Worm (Caenorhabditis elegans) whole organism, L1 larva: ENCODE measurements around the gene fib-1.

ENCODE experiments used
- C04F5.9 ChIP-seq: sonication (generic microtip); optimal IDR thresholded peaks from 2 replicates; lab custom pipeline; 2016; ENCODE audit warnings: missing genetic modification characterization, missing compliant biosample characterization
- C16A3.4 ChIP-seq: fragments of 150-350 bp; optimal IDR thresholded peaks from 2 replicates; lab custom pipeline; 2014; ENCODE audit warnings: missing biosample characterization, missing genetic modification characterization
- C34B4.2 ChIP-seq: sonication (generic microtip); optimal IDR thresholded peaks from 2 replicates; lab custom pipeline; 2017; ENCODE audit warnings: mild to moderate bottlenecking, missing genetic modification characterization, missing compliant biosample characterization
- F16B12.6 ChIP-seq: fragments of 150-350 bp; optimal IDR thresholded peaks from 2 replicates; lab custom pipeline; 2014; ENCODE audit warnings: missing biosample characterization, missing genetic modification characterization
- Y116A8C.19 ChIP-seq: sonication (generic microtip); optimal IDR thresholded peaks from 2 replicates; lab custom pipeline; 2016; ENCODE audit warnings: missing compliant biosample characterization, missing genetic modification characterization, borderline replicate concordance
- alr-1 ChIP-seq: fragments of 200-800 bp; sonication (Bioruptor generic); optimal IDR thresholded peaks from 2 replicates; lab custom pipeline; 2018; ENCODE audit warnings: borderline replicate concordance, mild to moderate bottlenecking, missing genetic modification characterization, missing compliant biosample characterization
- aly-2 ChIP-seq: fragments of 150-350 bp; optimal IDR thresholded peaks from 2 replicates; lab custom pipeline; 2014; ENCODE audit warnings: missing biosample characterization, missing genetic modification characterization
- ceh-88 ChIP-seq: fragments of 200-800 bp; sonication (Bioruptor generic); IDR thresholded peaks from 2 replicates; pipeline ENCODE4 v1.3.6; 2022; ENCODE audit warnings: missing genetic modification characterization, missing compliant biosample characterization
- efl-1 ChIP-seq, 4 experiments: fragments of 150-350 bp; optimal IDR thresholded peaks in 3 of 4; peaks in 1 of 4; 1 replicate in 1 of 4; 2 replicates in 3 of 4; lab custom pipeline; 2014; ENCODE audit warnings: missing biosample characterization in 2 of 4, missing genetic modification characterization in 2 of 4, missing genetic modification reagents in 2 of 4
- efl-3 ChIP-seq: fragments of 200-800 bp; sonication (Bioruptor generic); optimal IDR thresholded peaks from 2 replicates; lab custom pipeline; 2018; ENCODE audit warnings: mild to moderate bottlenecking, missing genetic modification characterization, missing compliant biosample characterization
- elt-2 ChIP-seq: sonication (generic microtip); optimal IDR thresholded peaks from 2 replicates; lab custom pipeline; 2016; ENCODE audit warnings: missing genetic modification characterization, mild to moderate bottlenecking, inconsistent platforms, missing compliant biosample characterization, missing genetic modification reagents
- elt-3 ChIP-seq, 6 experiments: fragments of 150-350 bp in 1 of 6; sonication (generic microtip); optimal IDR thresholded peaks; 2 replicates each; lab custom pipeline; 2017 to 2018; ENCODE audit warnings: missing biosample characterization in 6 of 6, missing genetic modification characterization in 6 of 6, inconsistent platforms in 1 of 6
- fkh-10 ChIP-seq: sonication (generic microtip); optimal IDR thresholded peaks from 2 replicates; lab custom pipeline; 2017; ENCODE audit warnings: missing biosample characterization, missing genetic modification reagents, missing genetic modification characterization
- fkh-4 ChIP-seq: sonication (generic microtip); optimal IDR thresholded peaks from 2 replicates; lab custom pipeline; 2016; ENCODE audit warnings: missing compliant biosample characterization, missing genetic modification characterization, borderline replicate concordance
- grh-1 ChIP-seq: fragments of 200-800 bp; sonication (Bioruptor generic); IDR thresholded peaks from 2 replicates; pipeline ENCODE4 v1.3.6; 2022; ENCODE audit warnings: missing genetic modification reagents, missing genetic modification characterization, missing compliant biosample characterization
- hlh-17 ChIP-seq: fragments of 200-800 bp; sonication (Bioruptor generic); optimal IDR thresholded peaks from 2 replicates; lab custom pipeline; 2018; ENCODE audit warnings: missing genetic modification characterization, mild to moderate bottlenecking, missing compliant biosample characterization, moderate library complexity, borderline replicate concordance
- hlh-4 ChIP-seq: sonication (generic microtip); optimal IDR thresholded peaks from 2 replicates; lab custom pipeline; 2016; ENCODE audit warnings: mild to moderate bottlenecking, missing genetic modification characterization, missing compliant biosample characterization
- hpl-2 ChIP-seq: fragments of 150-350 bp; optimal IDR thresholded peaks from 2 replicates; lab custom pipeline; 2014; ENCODE audit warnings: missing biosample characterization, missing genetic modification reagents, missing genetic modification characterization
- isw-1 ChIP-seq: fragments of 200-800 bp; sonication (Bioruptor generic); IDR thresholded peaks from 2 replicates; pipeline ENCODE4 v1.3.6; 2022; ENCODE audit warnings: missing genetic modification characterization, missing compliant biosample characterization
- jun-1 ChIP-seq: fragments of 150-350 bp; optimal IDR thresholded peaks from 2 replicates; lab custom pipeline; 2014; ENCODE audit warnings: missing biosample characterization, missing genetic modification reagents, missing genetic modification characterization
- lin-13 ChIP-seq: fragments of 150-350 bp; optimal IDR thresholded peaks from 2 replicates; lab custom pipeline; 2014; ENCODE audit warnings: missing biosample characterization, missing genetic modification reagents, missing genetic modification characterization
- lin-14 ChIP-seq: fragments of 200-800 bp; sonication (Bioruptor generic); optimal IDR thresholded peaks from 2 replicates; lab custom pipeline; 2018; ENCODE audit warnings: mild to moderate bottlenecking, missing genetic modification characterization, moderate library complexity, missing compliant biosample characterization
- lin-35 ChIP-seq, 2 experiments: fragments of 150-350 bp; optimal IDR thresholded peaks; 2 replicates each; lab custom pipeline; 2014; ENCODE audit warnings: missing biosample characterization in 2 of 2, missing genetic modification characterization in 2 of 2, missing genetic modification reagents in 2 of 2
- lsy-2 ChIP-seq, 2 experiments: fragments of 150-350 bp; optimal IDR thresholded peaks; 2 replicates each; lab custom pipeline; 2014; ENCODE audit warnings: missing biosample characterization in 2 of 2, missing genetic modification characterization in 2 of 2
- mdl-1 ChIP-seq, 2 experiments: fragments of 150-350 bp; optimal IDR thresholded peaks; 2 replicates each; lab custom pipeline; 2014 to 2017; ENCODE audit warnings: missing biosample characterization in 2 of 2, missing genetic modification characterization in 2 of 2, inconsistent platforms in 1 of 2
- mef-2 ChIP-seq: fragments of 150-350 bp; optimal IDR thresholded peaks from 2 replicates; lab custom pipeline; 2014; ENCODE audit warnings: missing biosample characterization, missing genetic modification characterization
- mep-1 ChIP-seq: fragments of 150-350 bp; optimal IDR thresholded peaks from 2 replicates; lab custom pipeline; 2014; ENCODE audit warnings: missing biosample characterization, missing genetic modification characterization
- nhr-12 ChIP-seq: sonication (generic microtip); optimal IDR thresholded peaks from 2 replicates; lab custom pipeline; 2017; ENCODE audit warnings: missing biosample characterization, missing genetic modification characterization
- nhr-19 ChIP-seq: fragments of 200-800 bp; sonication (Bioruptor generic); conservative IDR thresholded peaks from 2 replicates; pipeline ENCODE4 v1.3.6; 2022; ENCODE audit warnings: missing genetic modification characterization, missing compliant biosample characterization
- nhr-237 ChIP-seq: fragments of 150-350 bp; optimal IDR thresholded peaks from 2 replicates; lab custom pipeline; 2014; ENCODE audit warnings: missing biosample characterization, missing genetic modification characterization
- nhr-28 ChIP-seq: fragments of 150-350 bp; optimal IDR thresholded peaks from 2 replicates; lab custom pipeline; 2014; ENCODE audit warnings: missing biosample characterization, missing genetic modification characterization
- nhr-71 ChIP-seq: sonication (generic microtip); optimal IDR thresholded peaks from 2 replicates; lab custom pipeline; 2016; ENCODE audit warnings: mild to moderate bottlenecking, missing genetic modification characterization, moderate library complexity, missing compliant biosample characterization
- nhr-76 ChIP-seq: sonication (generic microtip); optimal IDR thresholded peaks from 2 replicates; lab custom pipeline; 2017; ENCODE audit warnings: missing biosample characterization, missing genetic modification characterization
- nhr-85 ChIP-seq: sonication (generic microtip); peaks from one replicate; lab custom pipeline; 2016; ENCODE audit warnings: missing genetic modification characterization, inconsistent platforms, missing compliant biosample characterization
- nhr-90 ChIP-seq: sonication (generic microtip); optimal IDR thresholded peaks from 2 replicates; lab custom pipeline; 2016; ENCODE audit warnings: mild to moderate bottlenecking, missing genetic modification characterization, missing compliant biosample characterization; ENCODE audit not compliant: poor library complexity
- pag-3 ChIP-seq: sonication (generic microtip); optimal IDR thresholded peaks from 2 replicates; lab custom pipeline; 2017; ENCODE audit warnings: missing genetic modification characterization, mild to moderate bottlenecking, missing compliant biosample characterization, antibody characterized with exemption, borderline replicate concordance; ENCODE audit not compliant: insufficient read depth
- pax-3 ChIP-seq: fragments of 200-800 bp; sonication (Bioruptor generic); optimal IDR thresholded peaks from 2 replicates; lab custom pipeline; 2018; ENCODE audit warnings: mild to moderate bottlenecking, missing genetic modification characterization, moderate library complexity, missing compliant biosample characterization
- rnt-1 ChIP-seq: sonication (generic microtip); optimal IDR thresholded peaks from 2 replicates; lab custom pipeline; 2016; ENCODE audit warnings: mild to moderate bottlenecking, missing genetic modification characterization, moderate library complexity, missing compliant biosample characterization
- skn-1 ChIP-seq: fragments of 150-350 bp; optimal IDR thresholded peaks from 2 replicates; lab custom pipeline; 2014; ENCODE audit warnings: missing biosample characterization, missing genetic modification characterization
- snpc-4 ChIP-seq: fragments of 150-350 bp; optimal IDR thresholded peaks from 2 replicates; lab custom pipeline; 2014; ENCODE audit warnings: missing biosample characterization, missing genetic modification characterization
- snu-23 ChIP-seq: sonication (generic microtip); optimal IDR thresholded peaks from 2 replicates; lab custom pipeline; 2016; ENCODE audit warnings: missing genetic modification characterization, missing compliant biosample characterization
- sptf-1 ChIP-seq: fragments of 150-350 bp; optimal IDR thresholded peaks from 2 replicates; lab custom pipeline; 2014; ENCODE audit warnings: missing biosample characterization, missing genetic modification characterization
- sup-37 ChIP-seq: fragments of 200-800 bp; sonication (Bioruptor generic); optimal IDR thresholded peaks from 2 replicates; lab custom pipeline; 2018; ENCODE audit warnings: mild to moderate bottlenecking, missing genetic modification characterization, missing compliant biosample characterization
- unc-130 ChIP-seq: fragments of 150-350 bp; optimal IDR thresholded peaks from 2 replicates; lab custom pipeline; 2017; ENCODE audit warnings: missing biosample characterization, missing genetic modification characterization, inconsistent platforms
- unc-30 ChIP-seq: sonication (generic microtip); optimal IDR thresholded peaks from 2 replicates; lab custom pipeline; 2017; ENCODE audit warnings: missing biosample characterization, missing genetic modification characterization
- xbp-1 ChIP-seq: sonication (generic microtip); optimal IDR thresholded peaks from 2 replicates; lab custom pipeline; 2016; ENCODE audit warnings: missing genetic modification characterization, missing compliant biosample characterization
- ztf-4 ChIP-seq: fragments of 150-350 bp; optimal IDR thresholded peaks from 2 replicates; lab custom pipeline; 2014; ENCODE audit warnings: missing biosample characterization, missing genetic modification characterization

Gene fib-1

ce11 chrV:14992627-14993117, 9.4 kb downstream of the fib-1 start, which contains the start of gene T01C3.3:
TSS of gene T01C3.3 (minus strand) at chrV:14992677.
- TF ChIP-seq C16A3.4 (tag; lab: Kevin White, UChicago) (no peak), nhr-12 (tag; lab: Kevin White, UChicago) (no peak), C04F5.9 (tag; lab: Kevin White, UChicago) (no peak), nhr-76 (tag; lab: Kevin White, UChicago) (no peak), skn-1 (tag; lab: Kevin White, UChicago) (no peak), nhr-71 (no peak), ztf-4 (tag; lab: Kevin White, UChicago) (no peak), nhr-28 (tag; lab: Kevin White, UChicago) (no peak), unc-130 (tag; lab: Kevin White, UChicago) (no peak), efl-3 (GFP tag; lab: Kevin White, UChicago) (no peak), hlh-17 (no peak), mef-2 (tag; lab: Kevin White, UChicago) (no peak), ceh-88 (GFP tag; lab: Robert Waterston, UW) (no peak), sptf-1 (tag; lab: Kevin White, UChicago) (no peak), mdl-1 (tag; optimal IDR thresholded peaks at IDR 0.05; lab: Kevin White, UChicago) (no peak)
- TF ChIP-seq, all 84 proteins: peak for 0

ce11 chrV:14991489-14991888, 10.5 kb downstream of the fib-1 start:
- TF ChIP-seq pag-3 (tag; lab: Kevin White, UChicago) (no peak), efl-1 (optimal IDR thresholded peaks at IDR 0.05; lab: Kevin White, UChicago) (no peak), efl-1 (GFP tag; optimal IDR thresholded peaks at IDR 0.05 in 1 of 2; lab: Kevin White, UChicago) (peak in 1 of 2 experiments; percentile 45)
- TF ChIP-seq, all 84 proteins: peak for 1

- no peak for TF ChIP-seq lin-14 (GFP tag; lab: Kevin White, UChicago)
- no peak for TF ChIP-seq aly-2 (tag; lab: Kevin White, UChicago)
- no peak for TF ChIP-seq elt-2 (tag; lab: Kevin White, UChicago)
- TF ChIP-seq snpc-4 (tag; lab: Kevin White, UChicago) = no peak
- TF ChIP-seq sptf-1 (tag; lab: Kevin White, UChicago) = no peak
- peak; percentile 50 for TF ChIP-seq nhr-71
- peak; percentile 53 to 74 for TF ChIP-seq lsy-2 (tag; optimal IDR thresholded peaks at IDR 0.05; lab: Kevin White, UChicago)
- TF ChIP-seq mdl-1 (tag; optimal IDR thresholded peaks at IDR 0.05; lab: Kevin White, UChicago) = no peak
- no peak for TF ChIP-seq nhr-237 (tag; lab: Kevin White, UChicago)
- no peak for TF ChIP-seq nhr-28 (tag; lab: Kevin White, UChicago)
- no peak for TF ChIP-seq alr-1 (tag; lab: Kevin White, UChicago)
- TF ChIP-seq grh-1 (GFP tag; lab: Robert Waterston, UW) = no peak
- no peak for TF ChIP-seq unc-130 (tag; lab: Kevin White, UChicago)
- peak; percentile 33 for TF ChIP-seq xbp-1 (tag; lab: Kevin White, UChicago)
- peak; percentile 56 for TF ChIP-seq snu-23
- no peak for TF ChIP-seq mef-2 (tag; lab: Kevin White, UChicago)
- TF ChIP-seq F16B12.6 = peak; percentile 17
- peak; percentile 82 to 92 for TF ChIP-seq lin-35 (GFP tag; optimal IDR thresholded peaks at IDR 0.05; lab: Kevin White, UChicago)
- no peak for TF ChIP-seq unc-30 (tag; lab: Kevin White, UChicago)
- peak in 1 of 6 experiments; percentile 7 for TF ChIP-seq elt-3 (tag; optimal IDR thresholded peaks at IDR 0.05; lab: Kevin White, UChicago)
- TF ChIP-seq lin-13 (GFP tag; lab: Kevin White, UChicago) = no peak
- no peak for TF ChIP-seq mep-1
- TF ChIP-seq rnt-1 (tag; lab: Kevin White, UChicago) = peak; percentile 40
- peak; percentile 16 for TF ChIP-seq nhr-90 (tag; lab: Kevin White, UChicago)
- TF ChIP-seq nhr-76 (tag; lab: Kevin White, UChicago) = no peak
- TF ChIP-seq nhr-19 (GFP tag; lab: Robert Waterston, UW) = peak; percentile 9; the same call in 1 of the 2 replicates
- no peak for TF ChIP-seq jun-1 (tag; lab: Kevin White, UChicago)
- TF ChIP-seq fkh-10 = no peak
- TF ChIP-seq C34B4.2 = no peak
- TF ChIP-seq nhr-85 (tag; lab: Kevin White, UChicago) = peak; percentile 4
- no peak for TF ChIP-seq fkh-4 (tag; lab: Kevin White, UChicago)
- no peak for TF ChIP-seq hpl-2 (GFP tag; lab: Kevin White, UChicago)
- no peak for TF ChIP-seq hlh-4 (tag; lab: Kevin White, UChicago)
- TF ChIP-seq Y116A8C.19 = no peak
- no peak; the same call in 1 of the 2 replicates for TF ChIP-seq isw-1 (GFP tag; lab: Robert Waterston, UW)
- TF ChIP-seq pax-3 (tag; lab: Kevin White, UChicago) = no peak
- no peak for TF ChIP-seq ceh-88 (GFP tag; lab: Robert Waterston, UW)
- TF ChIP-seq sup-37 (GFP tag; lab: Kevin White, UChicago) = no peak
Observed at ce11 chrV:14990843-14991242, 11.2 kb downstream of the fib-1 start, which contains the start of the genes cdt-2 and T01C3.2. TSS of gene cdt-2 (minus strand) at chrV:14991126. TSS of gene T01C3.2 (plus strand) at chrV:14991168.
